Fruit fly (Drosophila melanogaster) Kc167 (cell line): ENCODE data around the gene HP1c.

Source experiments
- Myc ChIP-seq: fragments of >200 bp; optimal IDR thresholded peaks from 2 replicates; lab custom pipeline; 2017; ENCODE audit warnings: missing external identifiers
- psq ChIP-seq: fragments of >200 bp; optimal IDR thresholded peaks from 2 replicates; lab custom pipeline; 2017; ENCODE audit warnings: missing external identifiers

dm6 chr3R:22770887-22771286 lies 25.5 kb downstream of the HP1c start, which contains the start of gene CG43094:
- no peak for TF ChIP-seq Myc (lab: Kevin White, UChicago)
- TF ChIP-seq psq: no peak
